Worm (Caenorhabditis elegans): ENCODE data around the gene tni-4.
"Not testable (repeated sequence)": the region's sequence is repeated elsewhere in the genome, so short reads cannot be mapped to it uniquely, and the experiment has no call there.

- not testable (repeated sequence) for TF ChIP-seq pha-4, elt-3, M03D4.4 (tag; optimal IDR thresholded peaks at IDR 0.05)
Measured at ce11 chrIV:5226552-5226951, 22.2 kb downstream of the tni-4 start, which contains the start of gene nsph-4.1.

Measured in whole organism, mixed stage, embryonic.